Fruit fly (Drosophila melanogaster): ENCODE data around the gene g.

DNA sequence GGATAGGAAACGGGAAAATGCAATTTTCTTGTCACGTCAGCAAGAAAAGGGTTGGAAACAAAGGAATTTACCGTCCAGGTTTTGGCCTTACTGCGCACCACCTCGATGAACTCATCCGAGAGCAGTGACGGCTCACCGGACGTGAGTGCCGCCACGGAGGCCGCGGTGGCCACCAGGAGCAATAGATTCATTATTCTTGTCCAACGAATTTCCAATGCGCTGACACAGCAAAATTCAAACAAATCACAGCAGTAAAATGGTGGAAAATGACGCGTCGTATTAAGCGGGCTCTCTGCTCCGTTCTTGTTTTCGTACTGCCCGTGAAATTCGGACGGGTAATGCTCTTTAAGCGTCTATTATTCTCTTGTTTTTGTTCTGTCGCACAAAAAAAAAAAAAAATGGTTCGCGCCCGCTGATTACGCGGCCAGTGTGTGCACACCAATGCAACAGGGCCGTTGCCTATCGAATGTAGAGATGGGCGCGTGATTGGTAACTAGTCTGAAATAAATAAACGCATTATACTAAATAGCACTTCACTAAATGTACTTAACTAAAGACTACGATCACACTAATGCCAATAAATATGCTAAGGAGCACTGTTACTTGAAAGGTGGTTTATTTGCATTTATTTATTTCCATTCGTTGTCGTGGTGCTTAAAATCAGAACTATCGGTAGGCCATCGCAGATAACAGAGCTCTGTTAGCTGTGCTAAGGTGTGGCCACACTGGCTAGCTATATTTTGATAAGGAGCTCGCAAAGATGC, 45.8 kb upstream of the g start, which contains the start of the genes CtsB and amrt:
- TF ChIP-seq CG8478 (optimal IDR thresholded peaks at IDR 0.05) = no peak
- TF ChIP-seq CTCF (optimal IDR thresholded peaks at IDR 0.05) = no peak

All from S2 (cell line).